Fruit fly (Drosophila melanogaster): ENCODE results near the gene sqz.

The sqz gene

DNA sequence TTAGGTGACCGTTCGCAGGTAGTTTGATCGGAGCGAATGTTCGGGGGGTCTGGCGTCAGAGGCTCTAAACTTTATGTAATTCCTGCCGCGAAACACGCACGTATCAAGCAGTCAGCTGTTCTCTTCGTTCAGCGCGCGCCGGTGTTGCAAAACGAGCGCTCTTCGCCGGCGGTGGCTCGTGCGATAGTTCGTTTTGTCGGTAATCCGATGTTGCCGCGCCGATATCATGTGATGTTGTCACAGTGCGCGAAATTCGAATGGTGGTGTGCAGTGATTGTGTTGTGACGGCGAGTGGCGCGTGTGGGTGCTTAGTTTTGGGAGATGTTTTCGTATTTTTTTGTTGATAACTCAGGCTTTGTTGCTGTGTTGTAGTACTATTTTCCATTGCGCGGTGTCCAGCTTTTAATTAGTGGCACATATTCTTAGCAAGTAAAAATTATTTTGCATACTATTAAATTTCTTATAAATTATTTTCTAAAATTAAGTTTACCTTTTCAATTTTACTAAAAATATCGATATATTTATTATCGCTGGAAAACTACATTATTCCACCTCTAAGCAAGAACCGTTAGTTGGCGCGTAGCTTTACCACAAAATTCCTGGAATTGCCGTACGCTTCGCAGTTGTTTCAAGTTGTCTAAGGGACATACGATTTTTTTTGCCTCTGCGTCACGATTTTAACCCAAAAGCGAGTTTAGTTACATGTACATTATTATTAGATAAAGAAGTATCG is 7.2 kb upstream of the sqz start, which contains the start of gene nanos (continued):
- TF ChIP-seq CHES-1-like (GFP tag; optimal IDR thresholded peaks at IDR 0.05): peak; percentile 76
- TF ChIP-seq unpg (GFP tag; optimal IDR thresholded peaks at IDR 0.05): peak; percentile 15
- peak; percentile 49; the same call in 1 of the 2 replicates for TF ChIP-seq HLH3B (GFP tag; IDR thresholded peaks at IDR 0.05)
- TF ChIP-seq CG10431 (GFP tag; optimal IDR thresholded peaks at IDR 0.05): peak; percentile 1
- peak; percentile 52 for TF ChIP-seq trem (tag; optimal IDR thresholded peaks at IDR 0.05)
- peak; percentile 86 for TF ChIP-seq NFAT (GFP tag; IDR thresholded peaks at IDR 0.05)
- no peak for TF ChIP-seq sim (GFP tag; IDR thresholded peaks at IDR 0.05)
- peak; percentile 63 for TF ChIP-seq mirr (GFP tag; optimal IDR thresholded peaks at IDR 0.05)
- no peak for TF ChIP-seq tio (GFP tag; optimal IDR thresholded peaks at IDR 0.05)
- TF ChIP-seq CG6272 (GFP tag; IDR thresholded peaks at IDR 0.05): peak; percentile 71
- no peak for TF ChIP-seq kni (GFP tag; optimal IDR thresholded peaks at IDR 0.05)
- TF ChIP-seq wek (GFP tag; optimal IDR thresholded peaks at IDR 0.05): peak; percentile 36
- no peak for TF ChIP-seq Tbp (GFP tag; optimal IDR thresholded peaks at IDR 0.05)
- no peak for TF ChIP-seq dmrt11E (tag; optimal IDR thresholded peaks at IDR 0.05)
- peak; percentile 98 for TF ChIP-seq hb (GFP tag; IDR thresholded peaks at IDR 0.05; ENCODE audit: partially characterized antibody)
- no peak for TF ChIP-seq CG32767 (GFP tag; IDR thresholded peaks at IDR 0.05)
- no peak for TF ChIP-seq dmrt99B (tag; optimal IDR thresholded peaks at IDR 0.05)
- TF ChIP-seq nmo (GFP tag; optimal IDR thresholded peaks at IDR 0.05): peak; percentile 63
- TF ChIP-seq Dek (tag; optimal IDR thresholded peaks at IDR 0.05): peak; percentile 61
- no peak for TF ChIP-seq Dip2 (GFP tag; IDR thresholded peaks at IDR 0.05)
- no peak for TF ChIP-seq CG12299 (tag; optimal IDR thresholded peaks at IDR 0.05)
- TF ChIP-seq Camta (GFP tag; optimal IDR thresholded peaks at IDR 0.05): peak; percentile 28
- peak; percentile 18 for TF ChIP-seq CG10654 (GFP tag; optimal IDR thresholded peaks at IDR 0.05)
- peak; percentile 57 to 99 for TF ChIP-seq Pdp1 (GFP tag; optimal IDR thresholded peaks at IDR 0.05)
- TF ChIP-seq da (GFP tag; optimal IDR thresholded peaks at IDR 0.05): no peak
- TF ChIP-seq CG17829 (tag; optimal IDR thresholded peaks at IDR 0.05): peak; percentile 28
- TF ChIP-seq esg (GFP tag; conservative IDR thresholded peaks at IDR 0.05): no peak
- no peak for TF ChIP-seq Oaz (GFP tag; IDR thresholded peaks at IDR 0.05)
- TF ChIP-seq CG9817 (tag; optimal IDR thresholded peaks at IDR 0.05): peak; percentile 60
- TF ChIP-seq CrebB (tag; optimal IDR thresholded peaks at IDR 0.05): peak; percentile 57
- 0 out of 2 replicates have a peak, but pooled peaks have one; percentile 27 for TF ChIP-seq wdn (GFP tag; IDR thresholded peaks at IDR 0.05)
- TF ChIP-seq D19B (GFP tag; optimal IDR thresholded peaks at IDR 0.05): no peak
- TF ChIP-seq sens (GFP tag): peak; percentile 71
- TF ChIP-seq CG12744 (GFP tag; optimal IDR thresholded peaks at IDR 0.05): peak; percentile 34
- TF ChIP-seq NC2β (GFP tag; optimal IDR thresholded peaks at IDR 0.05): peak; percentile 56
- TF ChIP-seq gem (tag; optimal IDR thresholded peaks at IDR 0.05): peak; percentile 40
- TF ChIP-seq CG12071 (GFP tag; optimal IDR thresholded peaks at IDR 0.05): no peak
- no peak for TF ChIP-seq CG6254 (GFP tag; optimal IDR thresholded peaks at IDR 0.05)
- TF ChIP-seq CG12659 (GFP tag; optimal IDR thresholded peaks at IDR 0.05): peak; percentile 84
- TF ChIP-seq kay (GFP tag; optimal IDR thresholded peaks at IDR 0.05): no peak
- TF ChIP-seq CG7963 (GFP tag; IDR thresholded peaks at IDR 0.05; ENCODE audit: partially characterized antibody): peak; percentile 98
- TF ChIP-seq vnd (GFP tag; IDR thresholded peaks at IDR 0.05; ENCODE audit: partially characterized antibody): peak; percentile 98
- TF ChIP-seq CkIIα-i1 (GFP tag; IDR thresholded peaks at IDR 0.05): no peak
- no peak for TF ChIP-seq CG8359 (GFP tag; optimal IDR thresholded peaks at IDR 0.05; ENCODE audit: borderline replicate concordance)
- TF ChIP-seq CG15073 (GFP tag; optimal IDR thresholded peaks at IDR 0.05): no peak
- TF ChIP-seq ci (GFP tag; IDR thresholded peaks at IDR 0.05): peak; percentile 81
- TF ChIP-seq chn (GFP tag; optimal IDR thresholded peaks at IDR 0.05): peak; percentile 35
- TF ChIP-seq Antp (GFP tag; optimal IDR thresholded peaks at IDR 0.05): peak; percentile 84
- TF ChIP-seq lov (optimal IDR thresholded peaks at IDR 0.05): no peak
- 0 out of 3 replicates have a peak, but pooled peaks have one; percentile 53 for TF ChIP-seq lov (GFP tag; IDR thresholded peaks at IDR 0.05)

All from whole organism, embryonic.